Fruit fly (Drosophila melanogaster) whole organism, embryonic: ENCODE results near the gene Plc21C.
A peak's percentile ranks its signal among the peaks of the same experiment; 100 is the strongest.

ENCODE experiments used
- CG10147 ChIP-seq: fragments of 200-800 bp; sonication (Bioruptor generic); optimal IDR thresholded peaks from 2 replicates; lab custom pipeline; 2019; ENCODE audit warnings: missing biosample characterization, mild to moderate bottlenecking, missing genetic modification characterization, moderate library complexity
- CG1024 ChIP-seq: fragments of 200-800 bp; sonication (Bioruptor generic); IDR thresholded peaks from 2 replicates; pipeline ENCODE4 v1.3.6; 2022; ENCODE audit warnings: missing biosample characterization, missing genetic modification characterization
- CG10543 ChIP-seq: fragments of 200-800 bp; sonication (Bioruptor generic); optimal IDR thresholded peaks from 3 replicates; lab custom pipeline; 2017; ENCODE audit warnings: missing biosample characterization, mild to moderate bottlenecking, missing genetic modification characterization, moderate library complexity
- CG12744 ChIP-seq: fragments of 200-800 bp; sonication (Bioruptor generic); optimal IDR thresholded peaks from 2 replicates; lab custom pipeline; 2016; ENCODE audit warnings: missing biosample characterization, missing genetic modification characterization
- CG12769 ChIP-seq: fragments of 200-800 bp; sonication (Bioruptor generic); optimal IDR thresholded peaks from 2 replicates; lab custom pipeline; 2019; ENCODE audit warnings: missing biosample characterization, mild to moderate bottlenecking, missing genetic modification characterization, moderate library complexity
- CG15514 ChIP-seq: fragments of 200-800 bp; sonication (Bioruptor generic); optimal IDR thresholded peaks from 3 replicates; lab custom pipeline; 2017; ENCODE audit warnings: missing biosample characterization, missing genetic modification characterization, mild to moderate bottlenecking, moderate library complexity, missing genetic modification reagents
- CG16779 ChIP-seq: fragments of 200-800 bp; sonication (Bioruptor generic); IDR thresholded peaks from 2 replicates; pipeline ENCODE4 v1.3.6; 2022; ENCODE audit warnings: missing biosample characterization, missing genetic modification characterization
- CG17328 ChIP-seq: fragments of 200-800 bp; sonication (Bioruptor generic); IDR thresholded peaks from 2 replicates; pipeline ENCODE4 v1.3.6; 2022; ENCODE audit warnings: missing biosample characterization, missing genetic modification characterization
- CG18764 ChIP-seq: fragments of 200-800 bp; sonication (Bioruptor generic); optimal IDR thresholded peaks from 3 replicates; lab custom pipeline; 2016; ENCODE audit warnings: missing biosample characterization, missing genetic modification characterization
- CG2199 ChIP-seq: fragments of 200-800 bp; sonication (Bioruptor generic); IDR thresholded peaks from 3 replicates; pipeline ENCODE4 v1.3.6; 2022; ENCODE audit warnings: missing biosample characterization, missing genetic modification characterization
- CG2889 ChIP-seq: fragments of 200-800 bp; sonication (Bioruptor generic); IDR thresholded peaks from 3 replicates; pipeline ENCODE4 v1.3.6; 2022; ENCODE audit warnings: missing biosample characterization, missing genetic modification characterization
- CG30403 ChIP-seq: fragments of 200-800 bp; sonication (Bioruptor generic); optimal IDR thresholded peaks from 3 replicates; lab custom pipeline; 2016; ENCODE audit warnings: missing biosample characterization, missing genetic modification characterization
- CG3281 ChIP-seq: fragments of 200-800 bp; sonication (Bioruptor generic); optimal IDR thresholded peaks from 3 replicates; lab custom pipeline; 2017; ENCODE audit warnings: missing biosample characterization, mild to moderate bottlenecking, missing genetic modification characterization
- CG42726 ChIP-seq: fragments of 200-800 bp; sonication (Bioruptor generic); IDR thresholded peaks from 2 replicates; pipeline ENCODE4 v1.3.6; 2022; ENCODE audit warnings: missing biosample characterization, missing genetic modification characterization; ENCODE audit not compliant: partially characterized antibody
- CG4360 ChIP-seq: fragments of 200-800 bp; sonication (Bioruptor generic); IDR thresholded peaks from 2 replicates; pipeline ENCODE4 v1.3.6; 2022; ENCODE audit warnings: missing biosample characterization, missing genetic modification characterization
- Dad ChIP-seq: fragments of 200-800 bp; sonication (Bioruptor generic); optimal IDR thresholded peaks from 3 replicates; lab custom pipeline; 2016; ENCODE audit warnings: missing biosample characterization, missing genetic modification characterization
- Dbx ChIP-seq: fragments of 200-800 bp; sonication (Bioruptor generic); IDR thresholded peaks from 3 replicates; pipeline ENCODE4 v1.3.6; 2022; ENCODE audit warnings: missing biosample characterization, missing genetic modification characterization
- Ets97D ChIP-seq: fragments of 200-800 bp; sonication (Bioruptor generic); optimal IDR thresholded peaks from 3 replicates; lab custom pipeline; 2016; ENCODE audit warnings: missing biosample characterization, missing genetic modification characterization
- Fer3 ChIP-seq: fragments of 200-800 bp; sonication (Bioruptor generic); optimal IDR thresholded peaks from 2 replicates; lab custom pipeline; 2018; ENCODE audit warnings: missing biosample characterization, mild to moderate bottlenecking, missing genetic modification characterization, moderate library complexity
- HLH54F ChIP-seq: fragments of 200-800 bp; sonication (Bioruptor generic); optimal IDR thresholded peaks from 3 replicates; lab custom pipeline; 2016; ENCODE audit warnings: missing biosample characterization, missing genetic modification characterization
- HmgZ ChIP-seq: fragments of 200-800 bp; sonication (Bioruptor generic); optimal IDR thresholded peaks from 2 replicates; lab custom pipeline; 2018; ENCODE audit warnings: missing biosample characterization, mild to moderate bottlenecking, missing genetic modification characterization
- Hr78 ChIP-seq, 2 experiments: fragments of 200-800 bp in 1 of 2; fragments of >200 bp in 1 of 2; sonication (Bioruptor generic) in 1 of 2; optimal IDR thresholded peaks; 2 replicates each; lab custom pipeline; 2017 to 2019; ENCODE audit warnings: missing biosample characterization in 2 of 2, missing genetic modification characterization in 2 of 2, mild to moderate bottlenecking in 1 of 2, moderate library complexity in 1 of 2
- TFAM ChIP-seq: fragments of 200-800 bp; sonication (Bioruptor generic); optimal IDR thresholded peaks from 2 replicates; lab custom pipeline; 2017; ENCODE audit warnings: missing biosample characterization, missing genetic modification characterization, inconsistent platforms
- Trl ChIP-seq, 3 experiments: fragments of >200 bp in 2 of 3; fragments of 200-800 bp in 1 of 3; sonication (Bioruptor generic) in 1 of 3; optimal IDR thresholded peaks; 2 replicates in 1 of 3; 3 replicates in 2 of 3; lab custom pipeline; 2016 to 2017; ENCODE audit warnings: missing biosample characterization in 1 of 3, missing genetic modification characterization in 1 of 3
- Vsx1 ChIP-seq: fragments of 200-800 bp; sonication (Bioruptor generic); optimal IDR thresholded peaks from 2 replicates; lab custom pipeline; 2017; ENCODE audit warnings: missing biosample characterization, mild to moderate bottlenecking, missing genetic modification characterization, missing genetic modification reagents
- ac ChIP-seq: fragments of 200-800 bp; sonication (Bioruptor generic); optimal IDR thresholded peaks from 3 replicates; lab custom pipeline; 2017; ENCODE audit warnings: missing biosample characterization, mild to moderate bottlenecking, missing genetic modification characterization
- ato ChIP-seq: fragments of 200-800 bp; sonication (Bioruptor generic); IDR thresholded peaks from 2 replicates; pipeline ENCODE4 v1.3.6; 2022; ENCODE audit warnings: missing biosample characterization, missing genetic modification characterization; ENCODE audit not compliant: partially characterized antibody
- bbx ChIP-seq: fragments of 200-800 bp; sonication (Bioruptor generic); IDR thresholded peaks from 2 replicates; pipeline ENCODE4 v1.3.6; 2022; ENCODE audit warnings: missing biosample characterization, missing genetic modification characterization; ENCODE audit not compliant: partially characterized antibody
- bsh ChIP-seq, 2 experiments: fragments of 200-800 bp; sonication (Bioruptor generic); optimal IDR thresholded peaks; 2 replicates each; lab custom pipeline; 2017 to 2018; ENCODE audit warnings: mild to moderate bottlenecking in 2 of 2, missing biosample characterization in 2 of 2, missing genetic modification characterization in 2 of 2, moderate library complexity in 1 of 2
- btn ChIP-seq: fragments of 200-800 bp; sonication (Bioruptor generic); optimal IDR thresholded peaks from 2 replicates; lab custom pipeline; 2016; ENCODE audit warnings: missing biosample characterization, missing genetic modification characterization
- cato ChIP-seq: fragments of 200-800 bp; sonication (Bioruptor generic); optimal IDR thresholded peaks from 2 replicates; lab custom pipeline; 2016; ENCODE audit warnings: missing biosample characterization, missing genetic modification characterization, borderline replicate concordance
- cg ChIP-seq: fragments of 200-800 bp; sonication (Bioruptor generic); optimal IDR thresholded peaks from 3 replicates; lab custom pipeline; 2019; ENCODE audit warnings: missing biosample characterization, mild to moderate bottlenecking, missing genetic modification characterization, moderate library complexity
- chinmo ChIP-seq: fragments of 200-800 bp; sonication (Bioruptor generic); IDR thresholded peaks from 4 replicates; pipeline ENCODE4 v1.3.6; 2022; ENCODE audit warnings: missing biosample characterization, missing genetic modification characterization; ENCODE audit not compliant: partially characterized antibody
- ci ChIP-seq: fragments of 200-800 bp; sonication (Bioruptor generic); IDR thresholded peaks from 3 replicates; pipeline ENCODE4 v1.3.6; 2022; ENCODE audit warnings: missing biosample characterization, missing genetic modification characterization
- crol ChIP-seq: fragments of 200-800 bp; sonication (Bioruptor generic); IDR thresholded peaks from 2 replicates; pipeline ENCODE4 v1.3.6; 2022; ENCODE audit warnings: missing biosample characterization, missing genetic modification characterization
- dm ChIP-seq: fragments of 200-800 bp; sonication (Bioruptor generic); optimal IDR thresholded peaks from 3 replicates; lab custom pipeline; 2016; ENCODE audit warnings: missing biosample characterization, missing genetic modification characterization
- fu2 ChIP-seq: fragments of 200-800 bp; sonication (Bioruptor generic); optimal IDR thresholded peaks from 2 replicates; lab custom pipeline; 2016; ENCODE audit warnings: missing biosample characterization, missing genetic modification characterization
- grn ChIP-seq: fragments of 200-800 bp; sonication (Bioruptor generic); optimal IDR thresholded peaks from 3 replicates; lab custom pipeline; 2017; ENCODE audit warnings: missing biosample characterization, missing genetic modification characterization
- lilli ChIP-seq: fragments of 200-800 bp; sonication (Bioruptor generic); optimal IDR thresholded peaks from 3 replicates; lab custom pipeline; 2016; ENCODE audit warnings: missing biosample characterization, missing genetic modification characterization
- lov ChIP-seq, 2 experiments: fragments of 200-800 bp in 1 of 2; fragments of >200 bp in 1 of 2; sonication (Bioruptor generic) in 1 of 2; IDR thresholded peaks in 1 of 2; optimal IDR thresholded peaks in 1 of 2; 2 replicates in 1 of 2; 3 replicates in 1 of 2; pipeline versions ENCODE4 v1.3.6 to Lab custom; 2017 to 2022; ENCODE audit warnings: missing biosample characterization in 1 of 2, missing genetic modification characterization in 1 of 2
- mld ChIP-seq: fragments of 200-800 bp; sonication (Bioruptor generic); IDR thresholded peaks from 3 replicates; pipeline ENCODE4 v1.3.6; 2022; ENCODE audit warnings: missing biosample characterization, missing genetic modification characterization; ENCODE audit not compliant: partially characterized antibody
- nom ChIP-seq: fragments of 200-800 bp; sonication (Bioruptor generic); optimal IDR thresholded peaks from 2 replicates; lab custom pipeline; 2017; ENCODE audit warnings: missing biosample characterization, missing genetic modification characterization, mild to moderate bottlenecking, moderate library complexity, missing genetic modification reagents
- pb ChIP-seq: fragments of 200-800 bp; sonication (Bioruptor generic); optimal IDR thresholded peaks from 3 replicates; lab custom pipeline; 2016; ENCODE audit warnings: missing biosample characterization, missing genetic modification characterization
- pfk ChIP-seq: fragments of 200-800 bp; sonication (Bioruptor generic); optimal IDR thresholded peaks from 2 replicates; lab custom pipeline; 2018; ENCODE audit warnings: missing biosample characterization, mild to moderate bottlenecking, missing genetic modification characterization, moderate library complexity
- repo ChIP-seq: fragments of 200-800 bp; sonication (Bioruptor generic); optimal IDR thresholded peaks from 2 replicates; lab custom pipeline; 2016; ENCODE audit warnings: missing biosample characterization, missing genetic modification characterization
- slbo ChIP-seq: fragments of 200-800 bp; sonication (Bioruptor generic); IDR thresholded peaks from 2 replicates; pipeline ENCODE4 v1.3.6; 2022; ENCODE audit warnings: missing biosample characterization, missing genetic modification characterization
- sob ChIP-seq: fragments of 200-800 bp; sonication (Bioruptor generic); IDR thresholded peaks from 2 replicates; pipeline ENCODE4 v1.3.6; 2022; ENCODE audit warnings: missing biosample characterization, missing genetic modification characterization
- sr ChIP-seq: fragments of 200-800 bp; sonication (Bioruptor generic); IDR thresholded peaks from 3 replicates; pipeline ENCODE4 v1.3.6; 2022; ENCODE audit warnings: missing biosample characterization, missing genetic modification characterization

Plc21C gene

DNA sequence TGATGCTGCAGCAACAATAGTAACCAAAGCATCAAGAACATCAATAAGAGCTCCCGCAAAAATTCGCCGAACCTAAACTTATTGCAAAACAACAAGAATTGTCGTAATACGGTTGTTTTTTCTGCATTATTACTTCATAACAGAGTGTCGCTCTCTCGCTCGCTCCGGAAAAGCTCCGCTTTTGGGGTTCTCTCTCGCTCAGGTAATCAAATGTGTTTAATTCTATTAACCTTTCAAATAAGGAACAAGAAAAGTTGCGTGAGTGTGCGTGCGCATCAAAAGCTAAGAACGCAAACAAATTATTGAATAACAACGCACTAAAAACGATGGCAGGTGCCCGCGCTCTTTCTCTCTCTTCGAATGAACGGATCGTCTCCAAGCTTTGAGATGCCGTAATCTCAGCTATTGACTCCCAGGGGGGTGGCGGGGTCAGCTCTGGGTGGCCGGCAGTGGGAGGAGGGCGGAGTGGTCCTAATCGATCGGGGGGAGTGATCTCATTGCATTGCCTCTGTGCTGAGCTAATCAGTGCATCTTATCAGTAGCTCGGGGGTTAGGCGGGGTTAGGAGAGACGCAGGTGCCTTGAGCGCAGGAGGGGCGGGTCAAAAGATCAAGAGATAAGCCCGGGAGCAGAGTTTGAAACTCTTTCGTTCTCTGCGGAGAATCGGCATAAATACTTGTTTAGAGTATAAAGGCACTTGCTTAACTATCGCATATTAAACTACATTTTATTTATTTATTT, 623 bp downstream of the Plc21C start (continued):
- TF ChIP-seq CG17328 (GFP tag; lab: Robert Waterston, UW) = no peak
- TF ChIP-seq CG18764 (GFP tag; lab: Kevin White, UChicago) = no peak
- TF ChIP-seq pb (GFP tag; lab: Kevin White, UChicago) = no peak
- TF ChIP-seq CG1024 = no peak
- no peak for TF ChIP-seq bbx (GFP tag; lab: Robert Waterston, UW)
- no peak for TF ChIP-seq sr (GFP tag; lab: Robert Waterston, UW)
- TF ChIP-seq CG10147 (GFP tag; lab: Kevin White, UChicago) = no peak
- TF ChIP-seq CG30403 (GFP tag; lab: Kevin White, UChicago) = no peak
- TF ChIP-seq CG10543 (GFP tag; lab: Kevin White, UChicago) = no peak
- no peak for TF ChIP-seq sob (GFP tag; lab: Robert Waterston, UW)
- TF ChIP-seq lilli = no peak
- no peak for TF ChIP-seq repo (GFP tag; lab: Kevin White, UChicago)
- TF ChIP-seq dm (GFP tag; lab: Kevin White, UChicago) = no peak
- TF ChIP-seq Dbx = no peak
- TF ChIP-seq CG4360 (GFP tag; lab: Robert Waterston, UW) = no peak
- no peak for TF ChIP-seq CG16779
- TF ChIP-seq CG42726 (GFP tag; lab: Robert Waterston, UW) = no peak
- TF ChIP-seq lov (optimal IDR thresholded peaks at IDR 0.05; lab: Kevin White, UChicago) = no peak
- 0 out of 3 replicates have a peak, but pooled peaks have one; percentile 38 for TF ChIP-seq lov (GFP tag; IDR thresholded peaks at IDR 0.05; lab: Robert Waterston, UW)
- TF ChIP-seq CG12769 (tag; lab: Kevin White, UChicago) = peak; percentile 55
- TF ChIP-seq bsh (GFP tag; optimal IDR thresholded peaks at IDR 0.05; lab: Kevin White, UChicago) = no peak
- TF ChIP-seq HmgZ (tag; lab: Kevin White, UChicago) = no peak
- TF ChIP-seq ci (GFP tag; lab: Robert Waterston, UW) = peak; percentile 44; the same call in 2 of the 3 replicates
- no peak for TF ChIP-seq btn (GFP tag; lab: Kevin White, UChicago)
- TF ChIP-seq TFAM = no peak
- no peak for TF ChIP-seq nom
- TF ChIP-seq Hr78 (GFP tag; optimal IDR thresholded peaks at IDR 0.05; lab: Kevin White, UChicago) = peak in 1 of 2 experiments; percentile 92
- no peak for TF ChIP-seq mld (GFP tag; lab: Robert Waterston, UW)
- no peak for TF ChIP-seq Fer3 (tag; lab: Kevin White, UChicago)
- TF ChIP-seq pfk = no peak
- TF ChIP-seq CG3281 (GFP tag; lab: Kevin White, UChicago) = no peak
- 0 out of 2 replicates have a peak, but pooled peaks have one; percentile 25 for TF ChIP-seq ato
- TF ChIP-seq HLH54F (GFP tag; lab: Kevin White, UChicago) = no peak
- peak; percentile 92 for TF ChIP-seq crol (GFP tag; lab: Robert Waterston, UW)
- no peak for TF ChIP-seq fu2
- TF ChIP-seq ac (GFP tag; lab: Kevin White, UChicago) = no peak
- peak; percentile 36 to 77 for TF ChIP-seq Trl (optimal IDR thresholded peaks at IDR 0.05; lab: Kevin White, UChicago)
- TF ChIP-seq Trl (GFP tag; optimal IDR thresholded peaks at IDR 0.05; lab: Kevin White, UChicago) = no peak
- TF ChIP-seq chinmo (GFP tag; lab: Robert Waterston, UW) = peak; percentile 79; the same call in 1 of the 4 replicates
- no peak for TF ChIP-seq CG12744 (GFP tag; lab: Kevin White, UChicago)
- no peak for TF ChIP-seq CG15514 (GFP tag; lab: Kevin White, UChicago)
- no peak for TF ChIP-seq Dad (GFP tag; lab: Kevin White, UChicago)
- peak; percentile 18 for TF ChIP-seq cg (GFP tag; lab: Kevin White, UChicago)
- peak; percentile 23 for TF ChIP-seq slbo
- no peak for TF ChIP-seq Vsx1 (GFP tag; lab: Kevin White, UChicago)
- TF ChIP-seq CG2199 (GFP tag; lab: Robert Waterston, UW) = 0 out of 3 replicates have a peak, but pooled peaks have one; percentile 17
- no peak for TF ChIP-seq cato (GFP tag; lab: Kevin White, UChicago)
- TF ChIP-seq grn = peak; percentile 67
- no peak for TF ChIP-seq CG2889 (GFP tag; lab: Robert Waterston, UW)
- no peak for TF ChIP-seq Ets97D (GFP tag; lab: Kevin White, UChicago)
